Worm (Caenorhabditis elegans) whole organism, L3 larva: Measurements from ENCODE around the gene srsx-31.

ENCODE experiments used
- R02D3.7 ChIP-seq: fragments of 150-350 bp; optimal IDR thresholded peaks from 2 replicates; lab custom pipeline; 2014; ENCODE audit warnings: missing biosample characterization, missing genetic modification characterization
- ZK546.5 ChIP-seq: sonication (generic microtip); optimal IDR thresholded peaks from 2 replicates; lab custom pipeline; 2017; ENCODE audit warnings: missing biosample characterization, missing genetic modification characterization
- aly-2 ChIP-seq: fragments of 150-350 bp; optimal IDR thresholded peaks from 2 replicates; lab custom pipeline; 2014; ENCODE audit warnings: missing biosample characterization, missing genetic modification characterization
- ceh-82 ChIP-seq: fragments of 150-350 bp; optimal IDR thresholded peaks from 2 replicates; lab custom pipeline; 2014; ENCODE audit warnings: missing biosample characterization, missing genetic modification characterization
- ceh-9 ChIP-seq: sonication (generic microtip); optimal IDR thresholded peaks from 2 replicates; lab custom pipeline; 2018; ENCODE audit warnings: missing biosample characterization, missing genetic modification characterization
- daf-12 ChIP-seq: fragments of 150-350 bp; optimal IDR thresholded peaks from 2 replicates; lab custom pipeline; 2014; ENCODE audit warnings: missing biosample characterization, missing genetic modification reagents, missing genetic modification characterization
- egl-5 ChIP-seq: fragments of 150-350 bp; optimal IDR thresholded peaks from 2 replicates; lab custom pipeline; 2017; ENCODE audit warnings: missing biosample characterization, missing genetic modification reagents, missing genetic modification characterization, inconsistent platforms
- elt-1 ChIP-seq: fragments of 150-350 bp; optimal IDR thresholded peaks from 2 replicates; lab custom pipeline; 2014; ENCODE audit warnings: missing biosample characterization, missing genetic modification characterization
- elt-2 ChIP-seq: sonication (generic microtip); optimal IDR thresholded peaks from 2 replicates; lab custom pipeline; 2016; ENCODE audit warnings: missing genetic modification reagents, mild to moderate bottlenecking, missing genetic modification characterization, missing compliant biosample characterization
- fkh-10 ChIP-seq: sonication (generic microtip); optimal IDR thresholded peaks from 2 replicates; lab custom pipeline; 2017; ENCODE audit warnings: missing biosample characterization, missing genetic modification reagents, missing genetic modification characterization
- fos-1 ChIP-seq: fragments of 150-350 bp; optimal IDR thresholded peaks from 2 replicates; lab custom pipeline; 2014; ENCODE audit warnings: missing biosample characterization, missing genetic modification characterization
- jun-1 ChIP-seq: fragments of 150-350 bp; optimal IDR thresholded peaks from 2 replicates; lab custom pipeline; 2014; ENCODE audit warnings: missing biosample characterization, missing genetic modification reagents, missing genetic modification characterization
- lin-15B ChIP-seq: fragments of 150-350 bp; optimal IDR thresholded peaks from 2 replicates; lab custom pipeline; 2014; ENCODE audit warnings: missing biosample characterization, missing genetic modification characterization
- lin-39 ChIP-seq: fragments of 150-350 bp; optimal IDR thresholded peaks from 2 replicates; lab custom pipeline; 2018; ENCODE audit warnings: missing biosample characterization, missing genetic modification reagents, missing genetic modification characterization
- lsy-12 ChIP-seq: sonication (generic microtip); optimal IDR thresholded peaks from 2 replicates; lab custom pipeline; 2016; ENCODE audit warnings: mild to moderate bottlenecking, missing genetic modification characterization, missing compliant biosample characterization
- mdl-1 ChIP-seq: fragments of 150-350 bp; optimal IDR thresholded peaks from 2 replicates; lab custom pipeline; 2014; ENCODE audit warnings: missing biosample characterization, missing genetic modification characterization
- nfya-1 ChIP-seq: sonication (generic microtip); optimal IDR thresholded peaks from 2 replicates; lab custom pipeline; 2017; ENCODE audit warnings: missing genetic modification characterization, mild to moderate bottlenecking, missing compliant biosample characterization, antibody characterized with exemption, moderate library complexity; ENCODE audit not compliant: insufficient read depth
- nhr-11 ChIP-seq: fragments of 150-350 bp; optimal IDR thresholded peaks from 2 replicates; lab custom pipeline; 2014; ENCODE audit warnings: missing biosample characterization, missing genetic modification characterization
- nhr-23 ChIP-seq: fragments of 150-350 bp; optimal IDR thresholded peaks from 2 replicates; lab custom pipeline; 2014; ENCODE audit warnings: missing biosample characterization, missing genetic modification reagents, missing genetic modification characterization
- nhr-237 ChIP-seq: fragments of 150-350 bp; optimal IDR thresholded peaks from 2 replicates; lab custom pipeline; 2014; ENCODE audit warnings: missing biosample characterization, missing genetic modification characterization
- nhr-28 ChIP-seq: fragments of 150-350 bp; optimal IDR thresholded peaks from 2 replicates; lab custom pipeline; 2014; ENCODE audit warnings: missing biosample characterization, missing genetic modification characterization
- nhr-76 ChIP-seq: fragments of 150-350 bp; sonication (generic microtip); optimal IDR thresholded peaks from 5 replicates; lab custom pipeline; 2014; ENCODE audit warnings: missing biosample characterization, missing genetic modification characterization
- nhr-77 ChIP-seq: fragments of 150-350 bp; optimal IDR thresholded peaks from 2 replicates; lab custom pipeline; 2014; ENCODE audit warnings: missing biosample characterization, missing genetic modification characterization
- pha-4 ChIP-seq: fragments of 150-350 bp; optimal IDR thresholded peaks from 2 replicates; lab custom pipeline; 2014; ENCODE audit warnings: missing biosample characterization, missing genetic modification reagents, missing genetic modification characterization
- pqm-1 ChIP-seq: fragments of 150-350 bp; optimal IDR thresholded peaks from 2 replicates; lab custom pipeline; 2017; ENCODE audit warnings: missing biosample characterization, missing genetic modification characterization, inconsistent platforms
- tbx-2 ChIP-seq: sonication (generic microtip); optimal IDR thresholded peaks from 2 replicates; lab custom pipeline; 2016; ENCODE audit warnings: mild to moderate bottlenecking, missing genetic modification characterization, missing compliant biosample characterization
- unc-39 ChIP-seq: sonication (generic microtip); optimal IDR thresholded peaks from 4 replicates; lab custom pipeline; 2017; ENCODE audit warnings: missing biosample characterization, missing genetic modification characterization
- unc-62 ChIP-seq: fragments of 150-350 bp; sonication (generic microtip); optimal IDR thresholded peaks from 4 replicates; lab custom pipeline; 2014; ENCODE audit warnings: missing biosample characterization, missing genetic modification reagents, missing genetic modification characterization
- ztf-4 ChIP-seq: fragments of 150-350 bp; optimal IDR thresholded peaks from 2 replicates; lab custom pipeline; 2014; ENCODE audit warnings: missing biosample characterization, missing genetic modification characterization

The srsx-31 gene

ce11 chrV:11223698-11224097, 31.2 kb downstream of the srsx-31 start:
- TF ChIP-seq jun-1 (tag; lab: Kevin White, UChicago), result no peak
- no peak for TF ChIP-seq lin-39
- no peak for TF ChIP-seq fkh-10 (GFP tag; lab: Kevin White, UChicago)
- no peak for TF ChIP-seq lsy-12 (tag; lab: Kevin White, UChicago)
- no peak for TF ChIP-seq lin-15B (tag; lab: Kevin White, UChicago)
- TF ChIP-seq R02D3.7 (tag; lab: Kevin White, UChicago), result no peak
- no peak for TF ChIP-seq ZK546.5 (tag; lab: Kevin White, UChicago)
- TF ChIP-seq nhr-77 (tag; lab: Kevin White, UChicago), result no peak
- no peak for TF ChIP-seq nhr-28
- no peak for TF ChIP-seq elt-1
- no peak for TF ChIP-seq nfya-1 (tag; lab: Kevin White, UChicago)
- TF ChIP-seq ceh-82 (tag; lab: Kevin White, UChicago), result no peak
- no peak for TF ChIP-seq ztf-4 (tag; lab: Kevin White, UChicago)
- no peak for TF ChIP-seq nhr-11 (tag; lab: Kevin White, UChicago)
- no peak for TF ChIP-seq nhr-237

- TF ChIP-seq nhr-23 (tag; lab: Kevin White, UChicago), result peak; percentile 76
- no peak for TF ChIP-seq egl-5 (tag; lab: Kevin White, UChicago)
Measured at ce11 chrV:11220936-11221335, 33.9 kb downstream of the srsx-31 start, which contains the start of gene T19B10.2. Gene T19B10.2, plus strand, starts transcription at chrV:11221302.

- TF ChIP-seq nhr-76 (tag; lab: Kevin White, UChicago) (no peak), ceh-9 (no peak)
Measured at ce11 chrV:11220415-11220814, 34.5 kb downstream of the srsx-31 start.

- TF ChIP-seq elt-2 (tag; lab: Kevin White, UChicago) (peak; percentile 17), elt-1 (no peak), fos-1 (no peak), pqm-1 (tag; lab: Kevin White, UChicago) (peak; percentile 18)
Measured at ce11 chrV:11217394-11217793, 37.5 kb downstream of the srsx-31 start, which contains the start of gene cyp-29A2. Gene cyp-29A2, plus strand, starts transcription at chrV:11217583.

DNA sequence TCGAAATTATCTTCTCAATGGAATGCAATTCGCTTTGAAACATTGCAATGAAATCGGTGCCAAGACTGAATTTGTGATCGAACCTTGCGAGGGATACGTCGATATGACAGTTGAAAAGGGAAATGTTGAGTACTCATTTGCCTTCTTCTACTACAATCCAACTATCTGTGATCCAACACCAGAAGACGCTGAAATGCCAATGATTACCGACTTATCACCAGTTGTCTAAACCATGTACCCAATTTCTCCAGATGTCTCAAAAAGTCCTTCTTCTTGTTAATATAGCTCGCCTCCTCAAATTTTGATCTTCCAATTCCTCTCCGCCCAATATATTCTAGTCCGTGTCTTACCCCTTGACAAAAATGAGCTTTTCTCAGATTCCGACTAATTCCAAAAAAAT, 38.7 kb downstream of the srsx-31 start:
- TF ChIP-seq aly-2 (tag; lab: Kevin White, UChicago) (no peak), pha-4 (tag; lab: Kevin White, UChicago) (no peak), mdl-1 (tag; lab: Kevin White, UChicago) (no peak), ceh-82 (tag; lab: Kevin White, UChicago) (no peak)
- TF ChIP-seq, all 47 proteins: peak for 0

DNA sequence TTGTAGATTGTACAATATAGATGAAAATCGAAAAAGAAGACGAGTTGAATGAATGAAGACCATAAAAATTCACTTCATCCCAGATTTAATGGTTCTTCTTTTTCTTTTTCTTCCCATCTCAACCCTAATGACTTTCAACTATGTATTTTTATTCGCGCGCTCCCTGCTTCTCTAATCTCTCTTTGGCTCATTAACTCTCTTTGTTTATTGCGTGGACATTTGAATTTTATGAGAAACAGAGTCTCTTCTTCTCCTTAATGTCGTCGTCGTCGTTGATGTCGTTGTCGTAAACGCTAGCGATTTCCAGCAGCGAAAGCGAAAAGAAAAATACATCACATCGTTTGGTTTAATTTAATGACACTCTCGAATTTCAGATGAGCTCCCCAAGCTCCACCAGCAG, 40.3 kb downstream of the srsx-31 start:
- no peak for TF ChIP-seq jun-1 (tag; lab: Kevin White, UChicago)
- peak; percentile 82 for TF ChIP-seq egl-5 (tag; lab: Kevin White, UChicago)
- TF ChIP-seq tbx-2 (tag; lab: Kevin White, UChicago), result no peak
- no peak for TF ChIP-seq lin-15B (tag; lab: Kevin White, UChicago)
- TF ChIP-seq unc-62 (GFP tag; lab: Kevin White, UChicago), result no peak
- TF ChIP-seq daf-12 (tag; lab: Kevin White, UChicago), result no peak

DNA sequence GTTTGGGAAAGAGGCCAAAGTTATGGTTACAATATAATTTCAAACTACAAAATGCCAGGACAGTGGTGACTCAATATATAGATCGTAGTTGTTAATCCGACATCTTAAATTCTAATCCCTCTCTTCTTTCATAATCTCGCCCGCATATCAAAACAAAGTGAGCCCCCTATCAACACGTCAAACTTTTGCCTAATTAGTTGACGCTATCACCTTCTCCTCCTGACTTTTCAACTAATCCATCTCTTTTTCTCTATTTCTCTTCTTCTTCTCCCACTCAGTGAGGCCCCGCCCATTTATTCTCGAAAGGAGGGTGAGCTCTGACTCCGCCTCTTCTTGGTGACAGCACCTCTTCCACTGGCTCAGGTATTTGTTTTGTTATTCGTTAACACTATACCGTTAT, 43.6 kb downstream of the srsx-31 start:
- no peak for TF ChIP-seq unc-39
- peak; percentile 5 for TF ChIP-seq egl-5 (tag; lab: Kevin White, UChicago)
